Fruit fly (Drosophila melanogaster): ENCODE data around the gene r-l.

The r-l gene

dm6 chr3R:21073141-21073540 is at the start of gene r-l:
Gene r-l (minus strand): TSS chr3R:21073319.
- TF ChIP-seq EcR (GFP tag; optimal IDR thresholded peaks at IDR 0.05) = peak; percentile 22
- no peak for TF ChIP-seq CG9948 (tag; optimal IDR thresholded peaks at IDR 0.05)

DNA sequence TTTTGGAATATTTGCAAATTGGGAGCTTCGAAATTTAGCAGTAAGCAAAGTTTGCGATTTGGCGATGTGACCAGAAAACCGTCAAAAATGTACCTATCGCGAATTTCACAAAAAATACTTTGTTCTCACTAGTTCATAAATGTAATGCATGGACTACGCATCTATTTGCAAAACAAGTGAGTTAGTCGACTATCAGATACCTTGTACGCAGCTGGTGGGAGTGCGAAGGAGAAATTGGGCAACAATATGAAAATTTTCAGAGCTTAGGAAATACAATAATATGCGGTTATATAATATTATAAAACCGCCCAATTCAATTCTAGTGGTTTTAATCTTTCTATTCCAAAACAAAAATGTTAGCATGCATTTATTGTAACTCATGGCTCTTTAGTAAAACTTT is 45.7 kb upstream of the r-l start, which contains the start of gene Bdbt:
Gene Bdbt, minus strand, starts transcription at position 73 of the 400 bp plus-strand sequence.
- TF ChIP-seq CG8301 (tag; optimal IDR thresholded peaks at IDR 0.05) (peak; percentile 43), CG12605 (GFP tag; IDR thresholded peaks at IDR 0.05) (no peak; the same call in 1 of the 2 replicates), Ets98B (GFP tag; IDR thresholded peaks at IDR 0.05) (peak; percentile 44), CG4496 (GFP tag; IDR thresholded peaks at IDR 0.05) (0 out of 3 replicates have a peak, but pooled peaks have one; percentile 47), Snoo (tag; optimal IDR thresholded peaks at IDR 0.05) (peak; percentile 5), CG15710 (tag; optimal IDR thresholded peaks at IDR 0.05) (peak; percentile 9), CG17806 (tag; optimal IDR thresholded peaks at IDR 0.05) (peak; percentile 45), CG9948 (tag; optimal IDR thresholded peaks at IDR 0.05) (peak; percentile 20), Pif1A (GFP tag; optimal IDR thresholded peaks at IDR 0.05) (no peak)

DNA sequence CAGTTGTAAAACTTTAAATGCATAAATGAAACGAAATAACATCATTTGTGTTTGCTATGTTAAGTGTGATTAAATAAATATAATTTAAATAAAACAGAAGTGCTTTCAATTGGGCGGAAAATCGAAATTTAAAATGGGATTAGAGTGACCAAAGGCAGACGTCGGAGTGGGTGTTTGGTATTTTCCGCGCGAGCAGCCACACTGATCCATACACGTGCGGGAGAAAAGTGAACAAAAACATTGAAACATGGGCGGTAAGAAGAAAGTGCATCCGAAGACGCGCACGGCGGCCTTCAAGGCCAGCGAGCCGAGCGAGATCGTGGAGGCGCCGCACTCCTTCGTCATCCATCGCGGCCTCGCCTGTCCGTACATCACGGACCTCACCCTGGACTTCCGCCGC is 42.9 kb upstream of the r-l start, which contains the start of gene ppan:
Gene ppan, plus strand, starts transcription at position 198 of the 400 bp plus-strand sequence.
- no peak for TF ChIP-seq CG14655 (GFP tag; optimal IDR thresholded peaks at IDR 0.05)
- no peak for TF ChIP-seq CG10348 (GFP tag; IDR thresholded peaks at IDR 0.05)
- TF ChIP-seq CG13204 (GFP tag; optimal IDR thresholded peaks at IDR 0.05) = no peak
- TF ChIP-seq Snoo (tag; optimal IDR thresholded peaks at IDR 0.05) = no peak

- TF ChIP-seq CG14655 (GFP tag; optimal IDR thresholded peaks at IDR 0.05) (no peak), rn (GFP tag; IDR thresholded peaks at IDR 0.05) (peak; percentile 38; the same call in 1 of the 2 replicates), EcR (GFP tag; optimal IDR thresholded peaks at IDR 0.05) (no peak), Pif1B (GFP tag; optimal IDR thresholded peaks at IDR 0.05) (peak; percentile 78), Pif1A (GFP tag; optimal IDR thresholded peaks at IDR 0.05) (no peak), fd96Ca (GFP tag; IDR thresholded peaks at IDR 0.05) (peak; percentile 88), CG15710 (tag; optimal IDR thresholded peaks at IDR 0.05) (peak; percentile 49), CG10348 (GFP tag; IDR thresholded peaks at IDR 0.05) (0 out of 2 replicates have a peak, but pooled peaks have one; percentile 10), CG13204 (GFP tag; optimal IDR thresholded peaks at IDR 0.05) (no peak), CG4496 (GFP tag; IDR thresholded peaks at IDR 0.05) (peak; percentile 92), CG8301 (tag; optimal IDR thresholded peaks at IDR 0.05) (peak; percentile 85), D1 (tag; optimal IDR thresholded peaks at IDR 0.05) (no peak), gl (tag; optimal IDR thresholded peaks at IDR 0.05) (peak; percentile 8), CG8159 (tag; optimal IDR thresholded peaks at IDR 0.05) (peak; percentile 61), Ets98B (GFP tag; IDR thresholded peaks at IDR 0.05) (peak; percentile 91), Snoo (tag; optimal IDR thresholded peaks at IDR 0.05) (peak; percentile 56), CG34367 (tag; optimal IDR thresholded peaks at IDR 0.05) (no peak), CG12605 (GFP tag; IDR thresholded peaks at IDR 0.05) (peak; percentile 90), CG32121 (GFP tag; IDR thresholded peaks at IDR 0.05) (peak; percentile 86), CG17806 (tag; optimal IDR thresholded peaks at IDR 0.05) (peak; percentile 77), CG9948 (tag; optimal IDR thresholded peaks at IDR 0.05) (peak; percentile 62)
Measured at dm6 chr3R:21112742-21113465, 39.8 kb upstream of the r-l start.

DNA sequence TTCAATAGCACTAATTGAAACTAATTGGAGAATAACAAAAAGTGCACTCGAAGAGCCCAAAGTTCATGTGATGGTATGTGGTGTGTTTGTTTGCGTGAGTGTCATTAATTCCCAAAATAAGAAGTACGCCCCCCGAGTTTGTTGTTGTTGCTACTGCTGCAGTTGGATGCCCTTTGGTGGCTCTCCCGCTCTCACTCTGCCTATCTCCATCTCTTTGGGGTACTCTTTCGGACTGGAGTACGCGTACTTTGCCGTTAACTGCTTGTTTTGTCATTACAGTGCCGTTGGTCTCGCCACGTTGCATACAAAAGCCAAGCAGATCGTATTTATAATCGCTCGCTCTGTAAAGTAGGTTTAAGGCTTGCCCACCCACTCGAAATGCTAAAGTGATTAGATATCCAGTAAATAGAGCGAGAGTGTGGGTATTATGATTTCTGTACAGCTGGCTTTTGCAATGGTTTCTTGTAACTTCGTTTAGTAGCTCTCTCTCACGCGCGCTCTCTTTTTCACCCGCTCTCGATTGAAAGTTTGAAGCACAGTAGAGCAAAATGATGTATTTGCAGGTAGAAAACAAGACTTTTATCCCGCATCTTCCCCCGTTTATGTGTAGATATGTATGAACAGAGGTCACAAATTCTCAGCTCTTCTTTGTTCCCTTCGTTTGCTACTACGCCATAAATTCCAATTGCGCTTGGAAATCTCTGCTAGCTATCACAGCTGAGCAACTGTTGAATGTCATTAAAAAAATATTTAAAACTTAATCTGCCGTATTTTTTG is 39.0 kb upstream of the r-l start:
- TF ChIP-seq EcR (GFP tag; optimal IDR thresholded peaks at IDR 0.05) (peak; percentile 89), CG8159 (tag; optimal IDR thresholded peaks at IDR 0.05) (peak; percentile 3), CG9948 (tag; optimal IDR thresholded peaks at IDR 0.05) (peak; percentile 18), Ets98B (GFP tag; IDR thresholded peaks at IDR 0.05) (peak; percentile 44), CG4496 (GFP tag; IDR thresholded peaks at IDR 0.05) (0 out of 3 replicates have a peak, but pooled peaks have one; percentile 6), CG17806 (tag; optimal IDR thresholded peaks at IDR 0.05) (peak; percentile 16), CG32121 (GFP tag; IDR thresholded peaks at IDR 0.05) (0 out of 2 replicates have a peak, but pooled peaks have one; percentile 10), CG13204 (GFP tag; optimal IDR thresholded peaks at IDR 0.05) (no peak), CG10348 (GFP tag; IDR thresholded peaks at IDR 0.05) (no peak), fd96Ca (GFP tag; IDR thresholded peaks at IDR 0.05) (0 out of 3 replicates have a peak, but pooled peaks have one; percentile 57), CG8301 (tag; optimal IDR thresholded peaks at IDR 0.05) (peak; percentile 55), Pif1A (GFP tag; optimal IDR thresholded peaks at IDR 0.05) (no peak)

DNA sequence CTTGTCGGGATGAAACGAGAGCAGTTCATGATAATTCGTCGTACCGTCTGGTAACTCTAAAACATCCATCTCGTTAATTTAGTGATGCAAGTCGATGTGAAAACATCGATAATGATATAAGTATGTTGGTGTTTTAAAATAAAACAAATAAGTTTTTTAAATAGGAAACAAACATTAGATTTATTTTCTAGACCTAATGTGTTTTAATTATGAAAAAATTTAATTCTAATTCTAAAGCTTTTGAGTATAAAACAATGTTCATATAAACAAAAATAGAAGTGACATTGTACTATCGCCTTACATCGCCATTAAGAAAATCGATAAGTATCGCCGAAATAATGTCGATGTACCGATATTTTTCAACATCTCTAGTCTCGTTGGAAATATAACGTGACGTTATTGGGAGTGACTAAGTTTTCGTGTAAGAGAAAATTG is 37.9 kb upstream of the r-l start, which contains the start of gene Rab11:
Gene Rab11, plus strand, starts transcription at position 363 of the 435 bp plus-strand sequence.
- TF ChIP-seq CG13204 (GFP tag; optimal IDR thresholded peaks at IDR 0.05) (no peak), gl (tag; optimal IDR thresholded peaks at IDR 0.05) (no peak), CG34367 (tag; optimal IDR thresholded peaks at IDR 0.05) (peak; percentile 12), CG32121 (GFP tag; IDR thresholded peaks at IDR 0.05) (no peak), Pif1B (GFP tag; optimal IDR thresholded peaks at IDR 0.05) (no peak), Ets98B (GFP tag; IDR thresholded peaks at IDR 0.05) (no peak), CG14655 (GFP tag; optimal IDR thresholded peaks at IDR 0.05) (no peak), D1 (tag; optimal IDR thresholded peaks at IDR 0.05) (no peak), CG15710 (tag; optimal IDR thresholded peaks at IDR 0.05) (peak; percentile 43), fd96Ca (GFP tag; IDR thresholded peaks at IDR 0.05) (no peak), CG8159 (tag; optimal IDR thresholded peaks at IDR 0.05) (peak; percentile 39), CG10348 (GFP tag; IDR thresholded peaks at IDR 0.05) (no peak), EcR (GFP tag; optimal IDR thresholded peaks at IDR 0.05) (no peak), CG8301 (tag; optimal IDR thresholded peaks at IDR 0.05) (no peak), CG12605 (GFP tag; IDR thresholded peaks at IDR 0.05) (no peak), CG4496 (GFP tag; IDR thresholded peaks at IDR 0.05) (no peak), CG9948 (tag; optimal IDR thresholded peaks at IDR 0.05) (no peak), CG17806 (tag; optimal IDR thresholded peaks at IDR 0.05) (no peak), Pif1A (GFP tag; optimal IDR thresholded peaks at IDR 0.05) (no peak), rn (GFP tag; IDR thresholded peaks at IDR 0.05) (no peak)
